Fruit fly (Drosophila melanogaster) whole organism, embryonic: ENCODE measurements around the gene CG10353.

Source experiments
- Ada2b ChIP-seq: fragments of 200-800 bp; sonication (Bioruptor generic); IDR thresholded peaks from 2 replicates; pipeline ENCODE4 v1.3.6; 2022; ENCODE audit warnings: missing biosample characterization, missing genetic modification characterization
- CG11085 ChIP-seq: fragments of 200-800 bp; sonication (Bioruptor generic); IDR thresholded peaks from 2 replicates; pipeline ENCODE4 v1.3.6; 2022; ENCODE audit warnings: missing biosample characterization, missing genetic modification characterization
- CG11723 ChIP-seq: fragments of 200-800 bp; sonication (Bioruptor generic); optimal IDR thresholded peaks from 2 replicates; lab custom pipeline; 2017; ENCODE audit warnings: missing biosample characterization, mild to moderate bottlenecking, missing genetic modification characterization
- CG13775 ChIP-seq: fragments of 200-800 bp; sonication (Bioruptor generic); optimal IDR thresholded peaks from 3 replicates; lab custom pipeline; 2017; ENCODE audit warnings: missing biosample characterization, mild to moderate bottlenecking, missing genetic modification characterization
- CG15514 ChIP-seq: fragments of 200-800 bp; sonication (Bioruptor generic); optimal IDR thresholded peaks from 3 replicates; lab custom pipeline; 2017; ENCODE audit warnings: missing biosample characterization, missing genetic modification characterization, mild to moderate bottlenecking, moderate library complexity, missing genetic modification reagents
- CG1602 ChIP-seq: fragments of 200-800 bp; sonication (Bioruptor generic); optimal IDR thresholded peaks from 3 replicates; lab custom pipeline; 2016; ENCODE audit warnings: missing biosample characterization, missing genetic modification characterization
- CG18262 ChIP-seq: fragments of 200-800 bp; optimal IDR thresholded peaks from 3 replicates; lab custom pipeline; 2019; ENCODE audit warnings: missing biosample characterization, mild to moderate bottlenecking, missing genetic modification characterization, moderate library complexity
- CG2889 ChIP-seq: fragments of 200-800 bp; sonication (Bioruptor generic); IDR thresholded peaks from 3 replicates; pipeline ENCODE4 v1.3.6; 2022; ENCODE audit warnings: missing biosample characterization, missing genetic modification characterization
- CG3281 ChIP-seq: fragments of 200-800 bp; sonication (Bioruptor generic); optimal IDR thresholded peaks from 3 replicates; lab custom pipeline; 2017; ENCODE audit warnings: missing biosample characterization, mild to moderate bottlenecking, missing genetic modification characterization
- CG4404 ChIP-seq: fragments of 200-800 bp; sonication (Bioruptor generic); IDR thresholded peaks from 2 replicates; pipeline ENCODE4 v1.3.6; 2022; ENCODE audit warnings: missing biosample characterization, missing genetic modification characterization
- CG4617 ChIP-seq: fragments of 200-800 bp; sonication (Bioruptor generic); optimal IDR thresholded peaks from 3 replicates; lab custom pipeline; 2016; ENCODE audit warnings: missing biosample characterization, missing genetic modification characterization, borderline replicate concordance
- CG6654 ChIP-seq: fragments of 200-800 bp; sonication (Bioruptor generic); optimal IDR thresholded peaks from 2 replicates; lab custom pipeline; 2017; ENCODE audit warnings: missing biosample characterization, mild to moderate bottlenecking, missing genetic modification characterization
- CG7271 ChIP-seq: fragments of 200-800 bp; sonication (Bioruptor generic); optimal IDR thresholded peaks from 2 replicates; lab custom pipeline; 2018; ENCODE audit warnings: missing biosample characterization, mild to moderate bottlenecking, missing genetic modification characterization, moderate library complexity
- CG7987 ChIP-seq: fragments of 200-800 bp; sonication (Bioruptor generic); optimal IDR thresholded peaks from 2 replicates; lab custom pipeline; 2018; ENCODE audit warnings: missing biosample characterization, mild to moderate bottlenecking, missing genetic modification characterization, moderate library complexity
- CG8089 ChIP-seq: fragments of 200-800 bp; sonication (Bioruptor generic); optimal IDR thresholded peaks from 3 replicates; lab custom pipeline; 2016; ENCODE audit warnings: missing biosample characterization, missing genetic modification characterization
- CG8478 ChIP-seq: fragments of >200 bp; optimal IDR thresholded peaks from 2 replicates; lab custom pipeline; 2018
- CG9215 ChIP-seq: fragments of 200-800 bp; sonication (Bioruptor generic); IDR thresholded peaks from 2 replicates; pipeline ENCODE4 v1.3.6; 2022; ENCODE audit warnings: missing biosample characterization, missing genetic modification characterization
- CoRest ChIP-seq: fragments of 200-800 bp; sonication (Bioruptor generic); optimal IDR thresholded peaks from 3 replicates; lab custom pipeline; 2018; ENCODE audit warnings: missing biosample characterization, mild to moderate bottlenecking, missing genetic modification characterization, moderate library complexity
- D19A ChIP-seq: fragments of 200-800 bp; optimal IDR thresholded peaks from 3 replicates; lab custom pipeline; 2019; ENCODE audit warnings: missing biosample characterization, mild to moderate bottlenecking, missing genetic modification characterization, moderate library complexity
- E2f1 ChIP-seq: fragments of 200-800 bp; sonication (Bioruptor generic); IDR thresholded peaks from 2 replicates; pipeline ENCODE4 v1.3.6; 2022; ENCODE audit warnings: missing biosample characterization, missing genetic modification characterization
- Elba2 ChIP-seq: fragments of 200-800 bp; sonication (Bioruptor generic); optimal IDR thresholded peaks from 3 replicates; lab custom pipeline; 2016; ENCODE audit warnings: missing biosample characterization, missing genetic modification characterization
- Hr51 ChIP-seq, 2 experiments: fragments of 200-800 bp; sonication (Bioruptor generic); optimal IDR thresholded peaks; 2 replicates in 1 of 2; 3 replicates in 1 of 2; lab custom pipeline; 2016 to 2018; ENCODE audit warnings: missing biosample characterization in 2 of 2, missing genetic modification characterization in 2 of 2, mild to moderate bottlenecking in 1 of 2, moderate library complexity in 1 of 2
- Jarid2 ChIP-seq: fragments of 200-800 bp; sonication (Bioruptor generic); optimal IDR thresholded peaks from 3 replicates; lab custom pipeline; 2017; ENCODE audit warnings: mild to moderate bottlenecking, missing biosample characterization, missing genetic modification reagents, missing genetic modification characterization
- Mad ChIP-seq: fragments of 200-800 bp; sonication (Bioruptor generic); optimal IDR thresholded peaks from 2 replicates; lab custom pipeline; 2016; ENCODE audit warnings: missing biosample characterization, missing genetic modification characterization
- Nf-YC ChIP-seq: fragments of 200-800 bp; optimal IDR thresholded peaks from 3 replicates; lab custom pipeline; 2019; ENCODE audit warnings: missing biosample characterization, mild to moderate bottlenecking, missing genetic modification characterization, moderate library complexity
- Side ChIP-seq: fragments of 200-800 bp; sonication (Bioruptor generic); optimal IDR thresholded peaks from 2 replicates; lab custom pipeline; 2016; ENCODE audit warnings: missing biosample characterization, missing genetic modification characterization
- Ssrp ChIP-seq: fragments of 200-800 bp; sonication (Bioruptor generic); optimal IDR thresholded peaks from 2 replicates; lab custom pipeline; 2018; ENCODE audit warnings: missing biosample characterization, mild to moderate bottlenecking, missing genetic modification characterization, moderate library complexity
- amos ChIP-seq: fragments of 200-800 bp; sonication (Bioruptor generic); IDR thresholded peaks from 2 replicates; pipeline ENCODE4 v1.3.6; 2022; ENCODE audit warnings: missing biosample characterization, missing genetic modification characterization; ENCODE audit not compliant: partially characterized antibody
- cad ChIP-seq: fragments of >200 bp; optimal IDR thresholded peaks from 2 replicates; lab custom pipeline; 2017; ENCODE audit warnings: missing biosample characterization, missing genetic modification characterization
- dan ChIP-seq: fragments of 200-800 bp; sonication (Bioruptor generic); IDR thresholded peaks from 2 replicates; pipeline ENCODE4 v1.3.6; 2022; ENCODE audit warnings: missing biosample characterization, missing genetic modification characterization
- dati ChIP-seq: fragments of 200-800 bp; sonication (Bioruptor generic); IDR thresholded peaks from 2 replicates; pipeline ENCODE4 v1.3.6; 2022; ENCODE audit warnings: missing biosample characterization, missing genetic modification characterization
- dimm ChIP-seq: fragments of 200-800 bp; sonication (Bioruptor generic); IDR thresholded peaks from 2 replicates; pipeline ENCODE4 v1.3.6; 2022; ENCODE audit warnings: missing biosample characterization, missing genetic modification characterization
- disco-r ChIP-seq: fragments of 200-800 bp; sonication (Bioruptor generic); optimal IDR thresholded peaks from 2 replicates; lab custom pipeline; 2016; ENCODE audit warnings: missing biosample characterization, missing genetic modification characterization
- dmrt11E ChIP-seq: fragments of 200-800 bp; sonication (Bioruptor generic); optimal IDR thresholded peaks from 3 replicates; lab custom pipeline; 2018; ENCODE audit warnings: missing biosample characterization, mild to moderate bottlenecking, missing genetic modification characterization, moderate library complexity
- esg ChIP-seq: fragments of 200-800 bp; sonication (Bioruptor generic); conservative IDR thresholded peaks from 2 replicates; pipeline ENCODE4 v1.3.6; 2022; ENCODE audit warnings: missing biosample characterization, missing genetic modification characterization
- fd96Cb ChIP-seq: fragments of 200-800 bp; sonication (Bioruptor generic); optimal IDR thresholded peaks from 2 replicates; lab custom pipeline; 2018; ENCODE audit warnings: missing biosample characterization, mild to moderate bottlenecking, missing genetic modification characterization, moderate library complexity
- ftz-f1 ChIP-seq: fragments of 200-800 bp; sonication (Bioruptor generic); optimal IDR thresholded peaks from 2 replicates; lab custom pipeline; 2016; ENCODE audit warnings: missing biosample characterization, missing genetic modification characterization
- gsb ChIP-seq: fragments of 200-800 bp; sonication (Bioruptor generic); IDR thresholded peaks from 2 replicates; pipeline ENCODE4 v1.3.6; 2022; ENCODE audit warnings: missing biosample characterization, missing genetic modification characterization
- nau ChIP-seq: fragments of 200-800 bp; sonication (Bioruptor generic); optimal IDR thresholded peaks from 3 replicates; lab custom pipeline; 2017; ENCODE audit warnings: missing biosample characterization, mild to moderate bottlenecking, missing genetic modification characterization, missing genetic modification reagents
- odd ChIP-seq: fragments of 200-800 bp; sonication (Bioruptor generic); optimal IDR thresholded peaks from 2 replicates; lab custom pipeline; 2017; ENCODE audit warnings: missing biosample characterization, mild to moderate bottlenecking, missing genetic modification characterization
- pb ChIP-seq: fragments of 200-800 bp; sonication (Bioruptor generic); optimal IDR thresholded peaks from 3 replicates; lab custom pipeline; 2016; ENCODE audit warnings: missing biosample characterization, missing genetic modification characterization
- pho ChIP-seq: fragments of 200-800 bp; sonication (Bioruptor generic); optimal IDR thresholded peaks from 2 replicates; lab custom pipeline; 2016; ENCODE audit warnings: missing biosample characterization, missing genetic modification characterization
- pzg ChIP-seq: fragments of 200-800 bp; sonication (Bioruptor generic); optimal IDR thresholded peaks from 3 replicates; lab custom pipeline; 2018; ENCODE audit warnings: missing biosample characterization, mild to moderate bottlenecking, missing genetic modification characterization, moderate library complexity
- salm ChIP-seq: fragments of 200-800 bp; sonication (Bioruptor generic); optimal IDR thresholded peaks from 2 replicates; lab custom pipeline; 2018; ENCODE audit warnings: missing biosample characterization, mild to moderate bottlenecking, missing genetic modification characterization
- sc ChIP-seq, 3 experiments: fragments of >200 bp in 2 of 3; fragments of 200-800 bp in 1 of 3; sonication (Bioruptor generic) in 1 of 3; optimal IDR thresholded peaks; 2 replicates in 2 of 3; 3 replicates in 1 of 3; lab custom pipeline; 2017; ENCODE audit warnings: mild to moderate bottlenecking in 1 of 3, missing biosample characterization in 1 of 3, missing genetic modification characterization in 1 of 3, missing genetic modification reagents in 1 of 3
- sisA ChIP-seq: fragments of 200-800 bp; sonication (Bioruptor generic); IDR thresholded peaks from 2 replicates; pipeline ENCODE4 v1.3.6; 2022; ENCODE audit warnings: missing biosample characterization, missing genetic modification characterization
- so ChIP-seq: fragments of 200-800 bp; sonication (Bioruptor generic); IDR thresholded peaks from 3 replicates; pipeline ENCODE4 v1.3.6; 2022; ENCODE audit warnings: missing biosample characterization, missing genetic modification characterization
- sug ChIP-seq: fragments of 200-800 bp; optimal IDR thresholded peaks from 2 replicates; lab custom pipeline; 2019; ENCODE audit warnings: missing biosample characterization, mild to moderate bottlenecking, missing genetic modification characterization, moderate library complexity
- tin ChIP-seq: fragments of 200-800 bp; sonication (Bioruptor generic); optimal IDR thresholded peaks from 3 replicates; lab custom pipeline; 2016; ENCODE audit warnings: missing biosample characterization, missing genetic modification characterization
- toy ChIP-seq: fragments of 200-800 bp; sonication (Bioruptor generic); IDR thresholded peaks from 2 replicates; pipeline ENCODE4 v1.3.6; 2022; ENCODE audit warnings: missing biosample characterization, missing genetic modification characterization
- wek ChIP-seq: fragments of 200-800 bp; sonication (Bioruptor generic); optimal IDR thresholded peaks from 3 replicates; lab custom pipeline; 2018; ENCODE audit warnings: missing biosample characterization, mild to moderate bottlenecking, missing genetic modification characterization, moderate library complexity
- zf30C ChIP-seq: fragments of 200-800 bp; sonication (Bioruptor generic); optimal IDR thresholded peaks from 3 replicates; lab custom pipeline; 2018; ENCODE audit warnings: missing biosample characterization, mild to moderate bottlenecking, missing genetic modification characterization

CG10353 gene

dm6 chrX:11905144-11905543 is 18.2 kb upstream of the CG10353 start, which contains the start of gene Upf1 (continued):
- TF ChIP-seq sc (optimal IDR thresholded peaks at IDR 0.05; lab: Kevin White, UChicago) (no peak), sc (GFP tag; optimal IDR thresholded peaks at IDR 0.05; lab: Kevin White, UChicago) (no peak), CG4404 (no peak), Hr51 (GFP tag; optimal IDR thresholded peaks at IDR 0.05; lab: Kevin White, UChicago) (no peak), ftz-f1 (GFP tag; lab: Kevin White, UChicago) (no peak), wek (GFP tag; lab: Kevin White, UChicago) (no peak), D19A (tag; lab: Kevin White, UChicago) (no peak), tin (GFP tag; lab: Kevin White, UChicago) (no peak), CG15514 (GFP tag; lab: Kevin White, UChicago) (peak; percentile 25), Ssrp (no peak), CG7987 (GFP tag; lab: Kevin White, UChicago) (no peak), CG2889 (GFP tag; lab: Robert Waterston, UW) (no peak), CG4617 (peak; percentile 66), disco-r (GFP tag; lab: Kevin White, UChicago) (no peak), odd (GFP tag; lab: Kevin White, UChicago) (no peak), CG8089 (GFP tag; lab: Kevin White, UChicago) (no peak), CG8478 (no peak), dimm (no peak), Nf-YC (tag; lab: Kevin White, UChicago) (no peak), pho (GFP tag; lab: Kevin White, UChicago) (no peak), CG7271 (tag; lab: Kevin White, UChicago) (no peak), CG9215 (GFP tag; lab: Robert Waterston, UW) (no peak), so (no peak), esg (GFP tag; lab: Robert Waterston, UW) (no peak), CG18262 (tag; lab: Kevin White, UChicago) (no peak), dmrt11E (no peak), Jarid2 (GFP tag; lab: Kevin White, UChicago) (no peak), fd96Cb (tag; lab: Kevin White, UChicago) (no peak), cad (no peak), salm (no peak), zf30C (GFP tag; lab: Kevin White, UChicago) (no peak), amos (GFP tag; lab: Robert Waterston, UW) (peak; percentile 94), CG6654 (GFP tag; lab: Kevin White, UChicago) (no peak), E2f1 (GFP tag; lab: Robert Waterston, UW) (no peak), dati (no peak), Ada2b (GFP tag; lab: Robert Waterston, UW) (no peak), pzg (GFP tag; lab: Kevin White, UChicago) (peak; percentile 61), nau (GFP tag; lab: Kevin White, UChicago) (no peak), CoRest (tag; lab: Kevin White, UChicago) (no peak), pb (no peak), toy (GFP tag; lab: Robert Waterston, UW) (no peak), Elba2 (GFP tag; lab: Kevin White, UChicago) (no peak), CG3281 (no peak), Mad (GFP tag; lab: Kevin White, UChicago) (no peak), CG13775 (GFP tag; lab: Kevin White, UChicago) (no peak), CG11723 (GFP tag; lab: Kevin White, UChicago) (no peak), Side (no peak), sug (no peak), sisA (GFP tag; lab: Robert Waterston, UW) (no peak), dan (no peak), CG1602 (GFP tag; lab: Kevin White, UChicago) (no peak), CG11085 (no peak), gsb (GFP tag; lab: Robert Waterston, UW) (no peak)
